Fruit fly (Drosophila melanogaster) S2 (cell line): Measurements from ENCODE around the gene CG1288.

Experiments used
- CG8478 ChIP-seq: fragments of >200 bp; optimal IDR thresholded peaks from 2 replicates; lab custom pipeline; 2018
- CTCF ChIP-seq, 2 experiments: fragments of >200 bp; optimal IDR thresholded peaks; 2 replicates each; lab custom pipeline; 2018

- no peak for TF ChIP-seq CG8478 (lab: Kevin White, UChicago)
- no peak for TF ChIP-seq CTCF (optimal IDR thresholded peaks at IDR 0.05; lab: Kevin White, UChicago)
Observed at dm6 chr3R:7241460-7241859, 33.2 kb upstream of the CG1288 start, which contains the start of gene CG14607.
